Worm (Caenorhabditis elegans): Measurements from ENCODE around the gene ZK470.1.

ce11 chrX:4117626-4118025 lies 45.9 kb upstream of the ZK470.1 start, which contains the start of gene F09F9.5:
- no peak for TF ChIP-seq klf-2 (GFP tag; conservative IDR thresholded peaks at IDR 0.05)
- no peak for TF ChIP-seq ref-1 (GFP tag; conservative IDR thresholded peaks at IDR 0.05)
